Fruit fly (Drosophila melanogaster) whole organism, embryonic: ENCODE measurements around the gene MED27.

Experiments used
- BtbVII ChIP-seq: fragments of 200-800 bp; sonication (Bioruptor generic); optimal IDR thresholded peaks from 3 replicates; lab custom pipeline; 2017; ENCODE audit warnings: missing biosample characterization, mild to moderate bottlenecking, missing genetic modification characterization
- CG1233 ChIP-seq: fragments of 200-800 bp; sonication (Bioruptor generic); optimal IDR thresholded peaks from 4 replicates; lab custom pipeline; 2018; ENCODE audit warnings: missing biosample characterization, mild to moderate bottlenecking, missing genetic modification characterization
- CG13296 ChIP-seq: fragments of 200-800 bp; sonication (Bioruptor generic); optimal IDR thresholded peaks from 3 replicates; lab custom pipeline; 2018; ENCODE audit warnings: missing biosample characterization, mild to moderate bottlenecking, missing genetic modification characterization
- CG13894 ChIP-seq: fragments of 200-800 bp; sonication (Bioruptor generic); optimal IDR thresholded peaks from 3 replicates; lab custom pipeline; 2018; ENCODE audit warnings: missing biosample characterization, mild to moderate bottlenecking, missing genetic modification characterization, moderate library complexity
- CG15479 ChIP-seq: fragments of 200-800 bp; sonication (Bioruptor generic); optimal IDR thresholded peaks from 3 replicates; lab custom pipeline; 2019; ENCODE audit warnings: missing biosample characterization, mild to moderate bottlenecking, missing genetic modification characterization, moderate library complexity
- CG1602 ChIP-seq: fragments of 200-800 bp; sonication (Bioruptor generic); optimal IDR thresholded peaks from 3 replicates; lab custom pipeline; 2016; ENCODE audit warnings: missing biosample characterization, missing genetic modification characterization
- CG16815 ChIP-seq: fragments of 200-800 bp; sonication (Bioruptor generic); optimal IDR thresholded peaks from 3 replicates; lab custom pipeline; 2017; ENCODE audit warnings: missing biosample characterization, mild to moderate bottlenecking, missing genetic modification characterization
- CG2129 ChIP-seq: fragments of 200-800 bp; sonication (Bioruptor generic); IDR thresholded peaks from 2 replicates; pipeline ENCODE4 v1.3.6; 2022; ENCODE audit warnings: missing biosample characterization, missing genetic modification characterization; ENCODE audit not compliant: partially characterized antibody
- CG31441 ChIP-seq: fragments of 200-800 bp; sonication (Bioruptor generic); IDR thresholded peaks from 2 replicates; pipeline ENCODE4 v1.3.6; 2022; ENCODE audit warnings: missing biosample characterization, missing genetic modification characterization
- CG32772 ChIP-seq: fragments of 200-800 bp; sonication (Bioruptor generic); IDR thresholded peaks from 2 replicates; pipeline ENCODE4 v1.3.6; 2022; ENCODE audit warnings: missing biosample characterization, missing genetic modification characterization
- CG34224 ChIP-seq: fragments of 200-800 bp; sonication (Bioruptor generic); IDR thresholded peaks from 3 replicates; pipeline ENCODE4 v1.3.6; 2022; ENCODE audit warnings: missing biosample characterization, missing genetic modification characterization; ENCODE audit not compliant: partially characterized antibody
- CG3847 ChIP-seq: fragments of 200-800 bp; sonication (Bioruptor generic); IDR thresholded peaks from 2 replicates; pipeline ENCODE4 v1.3.6; 2022; ENCODE audit warnings: missing biosample characterization, missing genetic modification characterization
- CG43689 ChIP-seq: fragments of 200-800 bp; sonication (Bioruptor generic); IDR thresholded peaks from 2 replicates; pipeline ENCODE4 v1.3.6; 2022; ENCODE audit warnings: missing biosample characterization, missing genetic modification characterization
- CG6272 ChIP-seq: fragments of 200-800 bp; sonication (Bioruptor generic); IDR thresholded peaks from 2 replicates; pipeline ENCODE4 v1.3.6; 2022; ENCODE audit warnings: missing biosample characterization, missing genetic modification characterization
- CG8290 ChIP-seq, 3 experiments: fragments of 200-800 bp; sonication (Bioruptor generic); optimal IDR thresholded peaks; 2 replicates each; lab custom pipeline; 2016 to 2019; ENCODE audit warnings: missing biosample characterization in 3 of 3, missing genetic modification characterization in 3 of 3, mild to moderate bottlenecking in 2 of 3, moderate library complexity in 1 of 3
- CG9215 ChIP-seq: fragments of 200-800 bp; sonication (Bioruptor generic); IDR thresholded peaks from 2 replicates; pipeline ENCODE4 v1.3.6; 2022; ENCODE audit warnings: missing biosample characterization, missing genetic modification characterization
- CHES-1-like ChIP-seq: fragments of 200-800 bp; sonication (Bioruptor generic); optimal IDR thresholded peaks from 2 replicates; lab custom pipeline; 2016; ENCODE audit warnings: missing biosample characterization, missing genetic modification characterization
- Doc2 ChIP-seq: fragments of 200-800 bp; sonication (Bioruptor generic); IDR thresholded peaks from 2 replicates; pipeline ENCODE4 v1.3.6; 2022; ENCODE audit warnings: missing biosample characterization, missing genetic modification characterization
- Fer1 ChIP-seq: fragments of 200-800 bp; sonication (Bioruptor generic); optimal IDR thresholded peaks from 2 replicates; lab custom pipeline; 2017; ENCODE audit warnings: missing biosample characterization, mild to moderate bottlenecking, missing genetic modification characterization
- Gsc ChIP-seq: fragments of 200-800 bp; sonication (Bioruptor generic); IDR thresholded peaks from 2 replicates; pipeline ENCODE4 v1.3.6; 2022; ENCODE audit warnings: missing biosample characterization, missing genetic modification characterization
- HHEX ChIP-seq: fragments of 200-800 bp; sonication (Bioruptor generic); optimal IDR thresholded peaks from 3 replicates; lab custom pipeline; 2017; ENCODE audit warnings: missing biosample characterization, mild to moderate bottlenecking, missing genetic modification characterization, missing genetic modification reagents
- HLH3B ChIP-seq: fragments of 200-800 bp; sonication (Bioruptor generic); IDR thresholded peaks from 2 replicates; pipeline ENCODE4 v1.3.6; 2022; ENCODE audit warnings: missing biosample characterization, missing genetic modification characterization
- HLH4C ChIP-seq: fragments of 200-800 bp; sonication (Bioruptor generic); IDR thresholded peaks from 3 replicates; pipeline ENCODE4 v1.3.6; 2022; ENCODE audit warnings: missing biosample characterization, missing genetic modification characterization; ENCODE audit not compliant: partially characterized antibody
- Mrtf ChIP-seq: fragments of 200-800 bp; sonication (Bioruptor generic); IDR thresholded peaks from 3 replicates; pipeline ENCODE4 v1.3.6; 2022; ENCODE audit warnings: missing biosample characterization, missing genetic modification characterization
- Neu2 ChIP-seq: fragments of 200-800 bp; sonication (Bioruptor generic); optimal IDR thresholded peaks from 3 replicates; lab custom pipeline; 2016; ENCODE audit warnings: missing biosample characterization, missing genetic modification characterization, borderline replicate concordance
- Nf-YC ChIP-seq: fragments of 200-800 bp; optimal IDR thresholded peaks from 3 replicates; lab custom pipeline; 2019; ENCODE audit warnings: missing biosample characterization, mild to moderate bottlenecking, missing genetic modification characterization, moderate library complexity
- Pdp1 ChIP-seq, 2 experiments: fragments of 200-800 bp; sonication (Bioruptor generic); optimal IDR thresholded peaks; 3 replicates each; lab custom pipeline; 2016; ENCODE audit warnings: missing biosample characterization in 2 of 2, missing genetic modification characterization in 2 of 2, mild to moderate bottlenecking in 1 of 2, moderate library complexity in 1 of 2
- Rfx ChIP-seq: fragments of 200-800 bp; sonication (Bioruptor generic); IDR thresholded peaks from 2 replicates; pipeline ENCODE4 v1.3.6; 2022; ENCODE audit warnings: missing biosample characterization, missing genetic modification characterization
- Side ChIP-seq: fragments of 200-800 bp; sonication (Bioruptor generic); optimal IDR thresholded peaks from 2 replicates; lab custom pipeline; 2016; ENCODE audit warnings: missing biosample characterization, missing genetic modification characterization
- Trl ChIP-seq, 3 experiments: fragments of >200 bp in 2 of 3; fragments of 200-800 bp in 1 of 3; sonication (Bioruptor generic) in 1 of 3; optimal IDR thresholded peaks; 2 replicates in 1 of 3; 3 replicates in 2 of 3; lab custom pipeline; 2016 to 2017; ENCODE audit warnings: missing biosample characterization in 1 of 3, missing genetic modification characterization in 1 of 3
- Vsx1 ChIP-seq: fragments of 200-800 bp; sonication (Bioruptor generic); optimal IDR thresholded peaks from 2 replicates; lab custom pipeline; 2017; ENCODE audit warnings: missing biosample characterization, mild to moderate bottlenecking, missing genetic modification characterization, missing genetic modification reagents
- Xbp1 ChIP-seq: fragments of 200-800 bp; sonication (Bioruptor generic); optimal IDR thresholded peaks from 3 replicates; lab custom pipeline; 2016; ENCODE audit warnings: missing biosample characterization, mild to moderate bottlenecking, missing genetic modification characterization
- ac ChIP-seq: fragments of 200-800 bp; sonication (Bioruptor generic); optimal IDR thresholded peaks from 3 replicates; lab custom pipeline; 2017; ENCODE audit warnings: missing biosample characterization, mild to moderate bottlenecking, missing genetic modification characterization
- amos ChIP-seq: fragments of 200-800 bp; sonication (Bioruptor generic); IDR thresholded peaks from 2 replicates; pipeline ENCODE4 v1.3.6; 2022; ENCODE audit warnings: missing biosample characterization, missing genetic modification characterization; ENCODE audit not compliant: partially characterized antibody
- chm ChIP-seq: fragments of 200-800 bp; sonication (Bioruptor generic); IDR thresholded peaks from 2 replicates; pipeline ENCODE4 v1.3.6; 2022; ENCODE audit warnings: missing biosample characterization, missing genetic modification characterization
- crp ChIP-seq, 2 experiments: fragments of 200-800 bp; sonication (Bioruptor generic); optimal IDR thresholded peaks; 2 replicates in 1 of 2; 3 replicates in 1 of 2; lab custom pipeline; 2017; ENCODE audit warnings: missing biosample characterization in 2 of 2, missing genetic modification characterization in 2 of 2, mild to moderate bottlenecking in 1 of 2, moderate library complexity in 1 of 2
- dimm ChIP-seq: fragments of 200-800 bp; sonication (Bioruptor generic); IDR thresholded peaks from 2 replicates; pipeline ENCODE4 v1.3.6; 2022; ENCODE audit warnings: missing biosample characterization, missing genetic modification characterization
- fd96Cb ChIP-seq: fragments of 200-800 bp; sonication (Bioruptor generic); optimal IDR thresholded peaks from 2 replicates; lab custom pipeline; 2018; ENCODE audit warnings: missing biosample characterization, mild to moderate bottlenecking, missing genetic modification characterization, moderate library complexity
- gt ChIP-seq: fragments of 200-800 bp; sonication (Bioruptor generic); IDR thresholded peaks from 2 replicates; pipeline ENCODE4 v1.3.6; 2022; ENCODE audit warnings: missing biosample characterization, missing genetic modification characterization
- lilli ChIP-seq: fragments of 200-800 bp; sonication (Bioruptor generic); optimal IDR thresholded peaks from 3 replicates; lab custom pipeline; 2016; ENCODE audit warnings: missing biosample characterization, missing genetic modification characterization
- lmd ChIP-seq: fragments of 200-800 bp; sonication (Bioruptor generic); IDR thresholded peaks from 2 replicates; pipeline ENCODE4 v1.3.6; 2022; ENCODE audit warnings: missing biosample characterization, missing genetic modification characterization
- phol ChIP-seq: fragments of 200-800 bp; sonication (Bioruptor generic); optimal IDR thresholded peaks from 3 replicates; lab custom pipeline; 2018; ENCODE audit warnings: missing biosample characterization, mild to moderate bottlenecking, missing genetic modification characterization, moderate library complexity
- pzg ChIP-seq: fragments of 200-800 bp; sonication (Bioruptor generic); optimal IDR thresholded peaks from 3 replicates; lab custom pipeline; 2018; ENCODE audit warnings: missing biosample characterization, mild to moderate bottlenecking, missing genetic modification characterization, moderate library complexity
- sens-2 ChIP-seq: fragments of 200-800 bp; sonication (Bioruptor generic); IDR thresholded peaks from 2 replicates; pipeline ENCODE4 v1.3.6; 2022; ENCODE audit warnings: missing biosample characterization, missing genetic modification characterization
- sisA ChIP-seq: fragments of 200-800 bp; sonication (Bioruptor generic); IDR thresholded peaks from 2 replicates; pipeline ENCODE4 v1.3.6; 2022; ENCODE audit warnings: missing biosample characterization, missing genetic modification characterization
- stwl ChIP-seq: fragments of 200-800 bp; sonication (Bioruptor generic); optimal IDR thresholded peaks from 3 replicates; lab custom pipeline; 2018; ENCODE audit warnings: missing biosample characterization, mild to moderate bottlenecking, missing genetic modification characterization, moderate library complexity
- ttk ChIP-seq: fragments of 200-800 bp; sonication (Bioruptor generic); IDR thresholded peaks from 2 replicates; pipeline ENCODE4 v2.1.2; 2022; ENCODE audit warnings: missing biosample characterization, missing genetic modification characterization
- zfh2 ChIP-seq: fragments of 200-800 bp; sonication (Bioruptor generic); optimal IDR thresholded peaks from 2 replicates; lab custom pipeline; 2016; ENCODE audit warnings: missing biosample characterization, missing genetic modification characterization

MED27 gene

DNA sequence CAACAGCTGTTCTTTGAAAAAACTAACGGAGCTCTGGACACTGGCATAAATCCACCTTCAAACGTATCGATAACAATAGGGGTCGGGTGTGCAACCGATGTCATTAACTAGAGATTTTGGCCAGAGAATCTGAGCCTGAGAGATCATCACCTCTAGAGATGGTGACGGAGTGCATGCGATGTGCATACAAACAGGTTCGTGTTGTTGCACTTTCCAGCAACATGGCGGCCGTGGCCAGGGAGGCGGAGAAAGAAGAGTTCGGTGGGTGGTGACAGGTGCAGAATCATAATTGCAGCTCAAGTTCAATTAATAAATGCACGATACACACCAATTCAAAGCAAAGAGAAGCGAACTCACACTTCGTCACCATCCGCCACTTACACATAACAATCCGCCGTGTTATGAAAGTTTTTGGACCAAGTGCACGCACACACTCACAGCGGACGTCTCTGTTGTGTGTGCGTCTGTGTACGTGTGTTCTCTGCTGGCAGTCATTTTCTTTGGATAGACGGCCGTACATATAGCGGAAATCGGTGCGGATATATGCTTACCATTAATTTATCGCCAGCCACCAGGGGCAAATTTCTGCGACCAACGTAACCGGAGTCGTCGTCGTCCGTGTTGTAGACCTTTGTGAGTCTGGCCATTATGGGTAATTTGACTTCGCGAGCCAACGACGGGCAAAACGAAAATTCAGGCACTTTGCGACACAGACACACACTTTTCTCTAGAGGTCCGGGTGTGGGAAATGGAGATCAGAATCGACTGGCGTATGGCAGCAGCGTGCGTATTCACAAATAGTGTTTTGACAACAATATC, 4.3 kb downstream of the MED27 start (continued):
- TF ChIP-seq fd96Cb (tag; lab: Kevin White, UChicago) (no peak), ac (GFP tag; lab: Kevin White, UChicago) (no peak), lmd (0 out of 2 replicates have a peak, but pooled peaks have one; percentile 4), Rfx (peak; percentile 26), Trl (optimal IDR thresholded peaks at IDR 0.05; lab: Kevin White, UChicago) (no peak), Trl (GFP tag; optimal IDR thresholded peaks at IDR 0.05; lab: Kevin White, UChicago) (no peak), phol (tag; lab: Kevin White, UChicago) (peak; percentile 87), HLH3B (GFP tag; lab: Robert Waterston, UW) (no peak), HLH4C (GFP tag; lab: Robert Waterston, UW) (no peak), Side (GFP tag; lab: Kevin White, UChicago) (no peak), lilli (GFP tag; lab: Kevin White, UChicago) (peak; percentile 0), CG6272 (GFP tag; lab: Robert Waterston, UW) (no peak), Vsx1 (no peak), HHEX (GFP tag; lab: Kevin White, UChicago) (no peak), CG13894 (tag; lab: Kevin White, UChicago) (no peak), Neu2 (GFP tag; lab: Kevin White, UChicago) (peak; percentile 79), Xbp1 (GFP tag; lab: Kevin White, UChicago) (no peak), CG8290 (GFP tag; optimal IDR thresholded peaks at IDR 0.05; lab: Kevin White, UChicago) (no peak), CG8290 (tag; optimal IDR thresholded peaks at IDR 0.05; lab: Kevin White, UChicago) (peak in 1 of 2 experiments; percentile 30), sisA (GFP tag; lab: Robert Waterston, UW) (0 out of 2 replicates have a peak, but pooled peaks have one; percentile 25), Fer1 (GFP tag; lab: Kevin White, UChicago) (peak; percentile 6), CG31441 (GFP tag; lab: Robert Waterston, UW) (no peak), CG34224 (GFP tag; lab: Robert Waterston, UW) (no peak), CG15479 (GFP tag; lab: Kevin White, UChicago) (peak; percentile 56), chm (GFP tag; lab: Robert Waterston, UW) (no peak), CG32772 (GFP tag; lab: Robert Waterston, UW) (no peak), zfh2 (GFP tag; lab: Kevin White, UChicago) (no peak), Pdp1 (GFP tag; optimal IDR thresholded peaks at IDR 0.05; lab: Kevin White, UChicago) (peak in 1 of 2 experiments; percentile 97), Nf-YC (no peak), Gsc (no peak), Mrtf (GFP tag; lab: Robert Waterston, UW) (no peak), sens-2 (no peak), ttk (GFP tag; lab: Robert Waterston, UW) (0 out of 2 replicates have a peak, but pooled peaks have one; percentile 10), CG1233 (GFP tag; lab: Kevin White, UChicago) (no peak), Doc2 (GFP tag; lab: Robert Waterston, UW) (no peak), dimm (GFP tag; lab: Robert Waterston, UW) (no peak), CG13296 (GFP tag; lab: Kevin White, UChicago) (peak; percentile 12), CG3847 (GFP tag; lab: Robert Waterston, UW) (no peak), BtbVII (GFP tag; lab: Kevin White, UChicago) (no peak), stwl (tag; lab: Kevin White, UChicago) (no peak), pzg (GFP tag; lab: Kevin White, UChicago) (no peak), CHES-1-like (GFP tag; lab: Kevin White, UChicago) (no peak), gt (GFP tag; lab: Robert Waterston, UW) (no peak), CG43689 (no peak), CG9215 (GFP tag; lab: Robert Waterston, UW) (no peak), crp (GFP tag; optimal IDR thresholded peaks at IDR 0.05; lab: Kevin White, UChicago) (peak in 1 of 2 experiments; percentile 20), CG2129 (GFP tag; lab: Robert Waterston, UW) (peak; percentile 24; the same call in 1 of the 2 replicates), CG16815 (no peak), amos (GFP tag; lab: Robert Waterston, UW) (peak; percentile 54), CG1602 (GFP tag; lab: Kevin White, UChicago) (no peak)
